Worm (Caenorhabditis elegans): ENCODE results near the gene ptd-2.

- TF ChIP-seq nhr-11 (tag; optimal IDR thresholded peaks at IDR 0.05), result no peak
- TF ChIP-seq ZK337.2 (GFP tag; IDR thresholded peaks at IDR 0.05), result no peak
- TF ChIP-seq zag-1 (tag; optimal IDR thresholded peaks at IDR 0.05), result no peak
- TF ChIP-seq aly-2 (tag; optimal IDR thresholded peaks at IDR 0.05), result no peak
Measured at ce11 chrV:9221566-9221965, 28.5 kb upstream of the ptd-2 start, which contains the start of gene grd-6.

All from whole organism, L4 larva.